Fruit fly (Drosophila melanogaster): Measurements from ENCODE around the gene CG7691.

Gene CG7691

dm6 chr3R:18573699-18574259, 14.1 kb downstream of the CG7691 start (continued):
- peak; percentile 69 for TF ChIP-seq B-H2 (GFP tag; optimal IDR thresholded peaks at IDR 0.05)
- TF ChIP-seq CG9437 (GFP tag; optimal IDR thresholded peaks at IDR 0.05), result peak; percentile 94
- TF ChIP-seq ap (GFP tag; IDR thresholded peaks at IDR 0.05), result peak; percentile 86
- TF ChIP-seq cato (GFP tag; optimal IDR thresholded peaks at IDR 0.05; ENCODE audit: borderline replicate concordance), result peak; percentile 92
- TF ChIP-seq Usf (GFP tag; optimal IDR thresholded peaks at IDR 0.05), result peak; percentile 88
- TF ChIP-seq CG11560 (tag; IDR thresholded peaks at IDR 0.05), result peak; percentile 81
- TF ChIP-seq gce (GFP tag; IDR thresholded peaks at IDR 0.05), result peak; percentile 82; the same call in 2 of the 3 replicates
- peak; percentile 96 for TF ChIP-seq CG13424 (tag; optimal IDR thresholded peaks at IDR 0.05)
- TF ChIP-seq Gsc (GFP tag; IDR thresholded peaks at IDR 0.05), result peak; percentile 65
- peak; percentile 73 for TF ChIP-seq CG17186 (GFP tag; optimal IDR thresholded peaks at IDR 0.05)
- peak; percentile 89 for TF ChIP-seq Vsx1 (GFP tag; optimal IDR thresholded peaks at IDR 0.05)
- no peak for TF ChIP-seq ash1 (GFP tag; optimal IDR thresholded peaks at IDR 0.05)
- no peak for TF ChIP-seq dan (GFP tag; IDR thresholded peaks at IDR 0.05)
- TF ChIP-seq Drgx (GFP tag; IDR thresholded peaks at IDR 0.05), result peak; percentile 94
- TF ChIP-seq CG13775 (GFP tag; optimal IDR thresholded peaks at IDR 0.05), result peak; percentile 96
- peak; percentile 88 for TF ChIP-seq CG3065 (GFP tag; optimal IDR thresholded peaks at IDR 0.05)
- TF ChIP-seq CG10147 (GFP tag; optimal IDR thresholded peaks at IDR 0.05), result peak; percentile 93
- peak; percentile 94 for TF ChIP-seq dmrt11E (tag; optimal IDR thresholded peaks at IDR 0.05)
- TF ChIP-seq gro (GFP tag; optimal IDR thresholded peaks at IDR 0.05), result peak; percentile 87
- no peak for TF ChIP-seq HLHmδ (GFP tag; optimal IDR thresholded peaks at IDR 0.05)
- peak; percentile 94 for TF ChIP-seq odd (GFP tag; optimal IDR thresholded peaks at IDR 0.05)
- peak; percentile 64 for TF ChIP-seq exex (tag; optimal IDR thresholded peaks at IDR 0.05)
- TF ChIP-seq CG17328 (GFP tag; IDR thresholded peaks at IDR 0.05), result peak; percentile 89
- TF ChIP-seq Spps (tag; optimal IDR thresholded peaks at IDR 0.05), result peak; percentile 84
- TF ChIP-seq CG13296 (GFP tag; optimal IDR thresholded peaks at IDR 0.05), result peak; percentile 90
- TF ChIP-seq CG17912 (GFP tag; optimal IDR thresholded peaks at IDR 0.05), result peak; percentile 74
- TF ChIP-seq lab (GFP tag; optimal IDR thresholded peaks at IDR 0.05), result peak; percentile 93
- 0 out of 2 replicates have a peak, but pooled peaks have one; percentile 50 for TF ChIP-seq CG10959 (GFP tag; IDR thresholded peaks at IDR 0.05)
- peak; percentile 97 for TF ChIP-seq gem (tag; optimal IDR thresholded peaks at IDR 0.05)
- no peak for TF ChIP-seq Bgb (GFP tag; IDR thresholded peaks at IDR 0.05; ENCODE audit: partially characterized antibody)
- peak; percentile 91 for TF ChIP-seq CG8089 (GFP tag; optimal IDR thresholded peaks at IDR 0.05)
- TF ChIP-seq dati (GFP tag; IDR thresholded peaks at IDR 0.05), result peak; percentile 40; the same call in 1 of the 2 replicates
- TF ChIP-seq CG33557 (GFP tag; optimal IDR thresholded peaks at IDR 0.05), result peak; percentile 89
- peak; percentile 88 for TF ChIP-seq Camta (GFP tag; optimal IDR thresholded peaks at IDR 0.05)
- TF ChIP-seq fu2 (GFP tag; optimal IDR thresholded peaks at IDR 0.05), result peak; percentile 95
- peak; percentile 96 for TF ChIP-seq Hr3 (GFP tag; optimal IDR thresholded peaks at IDR 0.05)
- no peak for TF ChIP-seq CG7745 (tag; optimal IDR thresholded peaks at IDR 0.05)
- peak; percentile 90 for TF ChIP-seq CG6765 (GFP tag; optimal IDR thresholded peaks at IDR 0.05)
- TF ChIP-seq Adf1 (GFP tag; IDR thresholded peaks at IDR 0.05), result peak; percentile 78
- TF ChIP-seq seq (GFP tag; IDR thresholded peaks at IDR 0.05), result peak; percentile 94
- TF ChIP-seq luna (GFP tag; optimal IDR thresholded peaks at IDR 0.05), result peak; percentile 76
- TF ChIP-seq nerfin-2 (GFP tag; IDR thresholded peaks at IDR 0.05; ENCODE audit: partially characterized antibody), result no peak
- TF ChIP-seq eyg (GFP tag; optimal IDR thresholded peaks at IDR 0.05), result peak; percentile 91
- peak; percentile 96 for TF ChIP-seq az2 (GFP tag; optimal IDR thresholded peaks at IDR 0.05)
- TF ChIP-seq CG15479 (GFP tag; optimal IDR thresholded peaks at IDR 0.05), result peak; percentile 44
- peak; percentile 95 for TF ChIP-seq dmrt99B (tag; optimal IDR thresholded peaks at IDR 0.05)
- peak; percentile 94 for TF ChIP-seq org-1 (GFP tag; optimal IDR thresholded peaks at IDR 0.05)
- peak; percentile 90 for TF ChIP-seq tx (GFP tag; optimal IDR thresholded peaks at IDR 0.05)
- peak; percentile 67 for TF ChIP-seq Poxn (GFP tag; IDR thresholded peaks at IDR 0.05)
- peak; percentile 65 for TF ChIP-seq CG15696 (tag; optimal IDR thresholded peaks at IDR 0.05)

Measured in whole organism, embryonic.